Worm (Caenorhabditis elegans): ENCODE results near the gene col-173.

- TF ChIP-seq F10B5.3 (tag; optimal IDR thresholded peaks at IDR 0.05) (no peak), snpc-4 (tag; optimal IDR thresholded peaks at IDR 0.05) (no peak), mep-1 (tag; optimal IDR thresholded peaks at IDR 0.05) (no peak), F44E2.7 (GFP tag; IDR thresholded peaks at IDR 0.05) (no peak), nhr-41 (GFP tag; IDR thresholded peaks at IDR 0.05) (no peak), set-16 (GFP tag; IDR thresholded peaks at IDR 0.05) (no peak), pqm-1 (tag; optimal IDR thresholded peaks at IDR 0.05) (peak; percentile 75), R02D3.7 (tag; optimal IDR thresholded peaks at IDR 0.05) (no peak), dmd-8 (GFP tag; IDR thresholded peaks at IDR 0.05) (no peak), aly-2 (tag; optimal IDR thresholded peaks at IDR 0.05) (no peak)
Observed at ce11 chrX:6924461-6924860, 47.1 kb upstream of the col-173 start, which contains the start of gene otpl-3.

All from whole organism, L4 larva.